Fruit fly (Drosophila melanogaster): ENCODE data around the gene Tmhs.

Gene Tmhs

dm6 chr3L:1865121-1865727 is 20.2 kb upstream of the Tmhs start, which contains the start of the genes HBS1 and CG12025:
TSS of gene HBS1 (minus strand) at chr3L:1865240.
TSS of gene CG12025 (plus strand) at chr3L:1865430.
- TF ChIP-seq h (GFP tag; optimal IDR thresholded peaks at IDR 0.05): peak; percentile 53
- TF ChIP-seq HLH106 (tag; optimal IDR thresholded peaks at IDR 0.05): peak; percentile 71
- peak; percentile 66 for TF ChIP-seq woc (GFP tag; optimal IDR thresholded peaks at IDR 0.05)
- peak; percentile 14 for TF ChIP-seq fru (GFP tag; optimal IDR thresholded peaks at IDR 0.05)
- no peak for TF ChIP-seq psq (GFP tag; optimal IDR thresholded peaks at IDR 0.05)
- TF ChIP-seq sv (GFP tag; optimal IDR thresholded peaks at IDR 0.05): peak; percentile 5
- no peak for TF ChIP-seq GATAd (GFP tag; optimal IDR thresholded peaks at IDR 0.05)
- no peak for TF ChIP-seq CrebA (GFP tag; optimal IDR thresholded peaks at IDR 0.05; ENCODE audit: borderline replicate concordance)
- TF ChIP-seq foxo (GFP tag; optimal IDR thresholded peaks at IDR 0.05): peak in 1 of 2 experiments; percentile 59
- no peak for TF ChIP-seq sage (GFP tag; optimal IDR thresholded peaks at IDR 0.05)
- peak; percentile 4 for TF ChIP-seq Hr78 (GFP tag; optimal IDR thresholded peaks at IDR 0.05)
- peak; percentile 53 for TF ChIP-seq N (GFP tag; optimal IDR thresholded peaks at IDR 0.05)
- peak; percentile 32 for TF ChIP-seq rgr (GFP tag; optimal IDR thresholded peaks at IDR 0.05)
- no peak for TF ChIP-seq brk (GFP tag; optimal IDR thresholded peaks at IDR 0.05)
- TF ChIP-seq Dfd (GFP tag; optimal IDR thresholded peaks at IDR 0.05): no peak
- TF ChIP-seq dmrt93B (GFP tag; optimal IDR thresholded peaks at IDR 0.05): peak; percentile 41
- peak; percentile 13 for TF ChIP-seq Jra (GFP tag; optimal IDR thresholded peaks at IDR 0.05)
- TF ChIP-seq Sp1 (GFP tag; optimal IDR thresholded peaks at IDR 0.05): peak; percentile 44
- TF ChIP-seq Hnf4 (GFP tag; optimal IDR thresholded peaks at IDR 0.05): peak; percentile 16
- TF ChIP-seq ey (GFP tag; optimal IDR thresholded peaks at IDR 0.05): peak; percentile 55
- no peak for TF ChIP-seq usp (GFP tag; optimal IDR thresholded peaks at IDR 0.05)
- TF ChIP-seq jim (GFP tag; optimal IDR thresholded peaks at IDR 0.05): no peak
- peak; percentile 45 for TF ChIP-seq CG9705 (GFP tag; optimal IDR thresholded peaks at IDR 0.05)

- TF ChIP-seq Hnf4 (GFP tag; optimal IDR thresholded peaks at IDR 0.05) (peak; percentile 65), woc (GFP tag; optimal IDR thresholded peaks at IDR 0.05) (no peak)
Measured at dm6 chr3L:1866021-1866811, 19.2 kb upstream of the Tmhs start.

dm6 chr3L:1868841-1869240 is 16.6 kb upstream of the Tmhs start:
- TF ChIP-seq h (GFP tag; optimal IDR thresholded peaks at IDR 0.05): peak; percentile 42
- TF ChIP-seq rgr (GFP tag; optimal IDR thresholded peaks at IDR 0.05): peak; percentile 28
- peak; percentile 6 for TF ChIP-seq br (GFP tag; optimal IDR thresholded peaks at IDR 0.05)
- no peak for TF ChIP-seq woc (GFP tag; optimal IDR thresholded peaks at IDR 0.05)
- peak; percentile 43 for TF ChIP-seq HLH106 (tag; optimal IDR thresholded peaks at IDR 0.05)
- peak; percentile 13 for TF ChIP-seq OdsH (GFP tag; optimal IDR thresholded peaks at IDR 0.05)
- TF ChIP-seq Dif (GFP tag; optimal IDR thresholded peaks at IDR 0.05; ENCODE audit: partially characterized antibody): no peak
- peak; percentile 4 for TF ChIP-seq ey (GFP tag; optimal IDR thresholded peaks at IDR 0.05)

- TF ChIP-seq tai (GFP tag; optimal IDR thresholded peaks at IDR 0.05) (no peak), jim (GFP tag; optimal IDR thresholded peaks at IDR 0.05) (no peak), dl (GFP tag; optimal IDR thresholded peaks at IDR 0.05; ENCODE audit: insufficient read depth in 1 of 2, partially characterized antibody in 2 of 2) (no peak), sage (GFP tag; optimal IDR thresholded peaks at IDR 0.05) (no peak), Myc (optimal IDR thresholded peaks at IDR 0.05) (no peak)
Measured at dm6 chr3L:1869719-1870118, 15.7 kb upstream of the Tmhs start, which contains the start of gene CG13924. TSS of gene CG13924 (plus strand) at chr3L:1870019.

- TF ChIP-seq GATAd (GFP tag; optimal IDR thresholded peaks at IDR 0.05): no peak
- TF ChIP-seq woc (GFP tag; optimal IDR thresholded peaks at IDR 0.05): no peak
- peak; percentile 7 for TF ChIP-seq dmrt93B (GFP tag; optimal IDR thresholded peaks at IDR 0.05)
- TF ChIP-seq jim (GFP tag; optimal IDR thresholded peaks at IDR 0.05): no peak
- TF ChIP-seq Jra (GFP tag; optimal IDR thresholded peaks at IDR 0.05): no peak
- peak; percentile 61 for TF ChIP-seq OdsH (GFP tag; optimal IDR thresholded peaks at IDR 0.05)
- TF ChIP-seq CG9705 (GFP tag; optimal IDR thresholded peaks at IDR 0.05): no peak
- TF ChIP-seq sv (GFP tag; optimal IDR thresholded peaks at IDR 0.05): peak; percentile 61
- TF ChIP-seq brk (GFP tag; optimal IDR thresholded peaks at IDR 0.05): no peak
- peak; percentile 37 for TF ChIP-seq psq (GFP tag; optimal IDR thresholded peaks at IDR 0.05)
- TF ChIP-seq Dfd (GFP tag; optimal IDR thresholded peaks at IDR 0.05): no peak
- TF ChIP-seq Hr78 (GFP tag; optimal IDR thresholded peaks at IDR 0.05): no peak
- no peak for TF ChIP-seq sage (GFP tag; optimal IDR thresholded peaks at IDR 0.05)
- no peak for TF ChIP-seq Vsx2 (GFP tag; optimal IDR thresholded peaks at IDR 0.05; ENCODE audit: partially characterized antibody)
- no peak for TF ChIP-seq pan (optimal IDR thresholded peaks at IDR 0.05)
- TF ChIP-seq dsf (GFP tag; optimal IDR thresholded peaks at IDR 0.05; ENCODE audit: borderline replicate concordance): no peak
- no peak for TF ChIP-seq CrebA (GFP tag; optimal IDR thresholded peaks at IDR 0.05; ENCODE audit: borderline replicate concordance)
- TF ChIP-seq CG32264 (GFP tag; optimal IDR thresholded peaks at IDR 0.05): no peak
- no peak for TF ChIP-seq Myc (optimal IDR thresholded peaks at IDR 0.05)
- TF ChIP-seq HLH106 (tag; optimal IDR thresholded peaks at IDR 0.05): peak; percentile 36
- TF ChIP-seq dl (GFP tag; optimal IDR thresholded peaks at IDR 0.05; ENCODE audit: insufficient read depth in 1 of 2, partially characterized antibody in 2 of 2): no peak
- TF ChIP-seq fru (GFP tag; optimal IDR thresholded peaks at IDR 0.05): no peak
- TF ChIP-seq Abd-B (GFP tag; optimal IDR thresholded peaks at IDR 0.05): no peak
- peak in 1 of 2 experiments; percentile 66 for TF ChIP-seq foxo (GFP tag; optimal IDR thresholded peaks at IDR 0.05)
- no peak for TF ChIP-seq lola (GFP tag; optimal IDR thresholded peaks at IDR 0.05)
- TF ChIP-seq ey (GFP tag; optimal IDR thresholded peaks at IDR 0.05): peak; percentile 43
- peak; percentile 59 for TF ChIP-seq rgr (GFP tag; optimal IDR thresholded peaks at IDR 0.05)
Measured at dm6 chr3L:1876215-1876625, 9.2 kb upstream of the Tmhs start, which contains the start of gene dre4. TSS of gene dre4 (minus strand) at chr3L:1876312.
